Worm (Caenorhabditis elegans) whole organism, L1 larva: ENCODE results near the gene F32H5.4.

Source experiments
- fkh-10 ChIP-seq: sonication (generic microtip); optimal IDR thresholded peaks from 2 replicates; lab custom pipeline; 2017; ENCODE audit warnings: missing biosample characterization, missing genetic modification reagents, missing genetic modification characterization
- lin-15B ChIP-seq: fragments of 150-350 bp; sonication (generic microtip); optimal IDR thresholded peaks from 3 replicates; lab custom pipeline; 2014; ENCODE audit warnings: missing biosample characterization, missing genetic modification characterization
- nhr-28 ChIP-seq: fragments of 150-350 bp; optimal IDR thresholded peaks from 2 replicates; lab custom pipeline; 2014; ENCODE audit warnings: missing biosample characterization, missing genetic modification characterization
- nhr-84 ChIP-seq: sonication (generic microtip); optimal IDR thresholded peaks from 2 replicates; lab custom pipeline; 2017; ENCODE audit warnings: missing biosample characterization, missing genetic modification characterization

- TF ChIP-seq nhr-84 (no peak), lin-15B (tag; lab: Kevin White, UChicago) (no peak), fkh-10 (no peak), nhr-28 (tag; lab: Kevin White, UChicago) (no peak)
Observed at ce11 chrV:13375861-13376260, 15.5 kb downstream of the F32H5.4 start.
